Worm (Caenorhabditis elegans): ENCODE data around the gene spig-10.

DNA sequence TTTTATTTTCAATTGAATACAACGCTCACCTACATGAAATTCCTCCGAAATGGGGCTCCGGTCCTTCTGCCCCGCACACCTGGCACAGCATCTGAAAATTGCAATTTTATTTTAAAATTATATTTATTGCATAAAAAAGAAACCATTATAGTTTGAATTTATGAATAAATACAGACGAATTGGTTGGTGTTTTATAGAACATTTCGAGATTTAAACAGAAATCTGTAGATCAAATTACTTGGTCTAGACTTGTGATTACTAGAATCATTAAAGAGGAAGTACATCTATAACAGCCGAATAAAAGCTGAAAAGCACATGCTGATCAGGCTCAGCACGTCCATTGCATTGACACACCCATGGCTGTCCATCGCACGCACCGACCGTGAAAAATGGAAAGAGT is 14.3 kb upstream of the spig-10 start, which contains the start of gene nhr-162:
- TF ChIP-seq ama-1 (optimal IDR thresholded peaks at IDR 0.05) (no peak), ztf-1 (GFP tag; conservative IDR thresholded peaks at IDR 0.05) (no peak), fos-1 (tag; optimal IDR thresholded peaks at IDR 0.05) (no peak), unc-62 (GFP tag; optimal IDR thresholded peaks at IDR 0.05) (no peak), nhr-11 (tag; optimal IDR thresholded peaks at IDR 0.05) (no peak)

Data from whole organism, L2 larva.